Worm (Caenorhabditis elegans): Measurements from ENCODE around the gene K01D12.1.

DNA sequence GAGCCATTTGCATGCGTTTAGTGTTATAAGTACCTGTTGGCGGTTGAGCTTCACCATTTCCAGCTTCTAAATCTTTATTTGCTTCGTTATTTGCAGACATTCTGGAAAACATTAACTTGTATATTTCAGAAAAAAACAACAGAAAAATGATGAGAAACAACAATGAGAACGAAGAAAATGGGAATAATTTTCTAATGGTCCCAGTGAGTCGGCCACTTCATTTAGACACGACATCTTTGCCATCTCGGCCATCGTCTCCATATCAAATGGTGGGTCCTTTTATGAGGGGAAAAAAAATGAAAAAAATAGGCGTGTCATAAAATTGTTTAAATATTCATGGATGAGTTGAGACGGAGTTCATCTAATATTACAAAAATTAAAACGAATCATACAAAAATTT lies 31.5 kb upstream of the K01D12.1 start, which contains the start of gene snb-2:
- TF ChIP-seq ccch-3 (GFP tag; optimal IDR thresholded peaks at IDR 0.05) (no peak), snpc-3.4 (tag; optimal IDR thresholded peaks at IDR 0.05) (no peak), B0336.3 (GFP tag; IDR thresholded peaks at IDR 0.05) (no peak), F57A8.1 (GFP tag; optimal IDR thresholded peaks at IDR 0.05) (no peak), nfya-1 (tag; optimal IDR thresholded peaks at IDR 0.05; ENCODE audit: borderline replicate concordance, insufficient read depth) (no peak)

Data from whole organism, young adult.